Worm (Caenorhabditis elegans): ENCODE data around the gene F57B9.1.

Gene F57B9.1

DNA sequence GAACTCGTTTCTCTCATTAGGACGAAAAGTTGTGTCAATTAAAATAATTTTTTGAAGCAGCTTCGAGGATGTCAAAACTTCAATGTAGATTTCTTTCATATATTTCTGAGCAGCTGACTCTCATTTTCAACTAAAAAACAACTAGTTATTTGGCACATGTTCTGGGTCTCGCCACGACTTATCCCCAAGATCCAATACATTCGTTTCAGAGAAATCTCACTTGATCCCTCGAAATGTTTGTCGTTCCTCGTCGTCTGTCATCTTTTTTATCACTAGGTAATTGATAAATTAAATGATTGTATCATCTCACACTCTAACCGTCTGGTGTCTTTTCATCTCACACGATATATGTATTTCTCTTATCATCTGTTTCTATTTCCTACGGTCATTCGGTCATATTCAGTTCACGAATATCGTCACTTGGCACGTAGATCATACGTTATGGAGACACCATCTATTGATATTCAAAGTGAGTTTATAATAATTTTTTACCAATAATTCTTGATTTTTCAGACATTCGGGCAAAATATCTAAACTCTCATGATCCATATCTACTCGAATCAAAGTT, at the start of gene F57B9.1, which contains the start of gene rpn-6.1:
TSS of gene F57B9.1 (plus strand) at position 154 of the 568 bp plus-strand sequence.
TSS of gene rpn-6.1 (minus strand) at position 65 of the 568 bp plus-strand sequence.
- TF ChIP-seq elt-1 (tag; optimal IDR thresholded peaks at IDR 0.05) (no peak), nhr-129 (tag; optimal IDR thresholded peaks at IDR 0.05) (peak; percentile 36), nhr-6 (tag; optimal IDR thresholded peaks at IDR 0.05) (no peak), sma-9 (GFP tag; optimal IDR thresholded peaks at IDR 0.05) (peak; percentile 60), sma-9 (tag; optimal IDR thresholded peaks at IDR 0.05) (no peak), mab-5 (tag; optimal IDR thresholded peaks at IDR 0.05) (no peak), unc-62 (GFP tag; optimal IDR thresholded peaks at IDR 0.05) (no peak), crh-2 (tag; optimal IDR thresholded peaks at IDR 0.05) (peak; percentile 21), fos-1 (tag; optimal IDR thresholded peaks at IDR 0.05) (peak; percentile 82), C34F6.9 (tag; optimal IDR thresholded peaks at IDR 0.05) (peak; percentile 48), skn-1 (tag; optimal IDR thresholded peaks at IDR 0.05) (peak; percentile 12), lsy-2 (tag; optimal IDR thresholded peaks at IDR 0.05) (peak in 1 of 2 experiments; percentile 62), nhr-21 (tag; optimal IDR thresholded peaks at IDR 0.05) (no peak), R02D3.7 (tag; optimal IDR thresholded peaks at IDR 0.05) (no peak)

DNA sequence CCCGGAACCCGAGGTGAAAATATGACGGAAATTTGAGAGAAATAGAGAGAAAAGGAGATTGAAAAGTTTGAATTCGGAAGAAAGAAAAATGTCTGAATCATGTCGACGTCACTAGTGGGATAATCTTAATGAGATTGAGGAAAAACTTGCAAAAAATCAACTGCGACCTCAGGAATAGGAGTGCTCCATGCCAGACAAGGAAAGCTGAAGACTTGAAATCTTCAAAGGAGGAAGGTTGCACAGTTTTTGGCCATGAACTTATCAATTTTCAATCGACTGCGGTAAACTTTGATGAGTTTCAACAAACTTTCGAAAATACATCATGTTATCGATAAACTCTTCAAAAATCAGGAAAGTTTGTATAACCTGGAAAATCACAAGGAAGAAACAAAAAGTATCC, 49.5 kb upstream of the F57B9.1 start, which contains the start of gene pdf-1:
TSS of gene pdf-1 (minus strand) at position 101 of the 400 bp plus-strand sequence.
- TF ChIP-seq lsy-2 (tag; optimal IDR thresholded peaks at IDR 0.05) (no peak), lin-11 (tag; optimal IDR thresholded peaks at IDR 0.05) (no peak), zag-1 (tag; optimal IDR thresholded peaks at IDR 0.05) (no peak), gmeb-1 (tag; optimal IDR thresholded peaks at IDR 0.05) (no peak), elt-1 (tag; optimal IDR thresholded peaks at IDR 0.05) (no peak)

ce11 chrIII:6914840-6915239, 47.0 kb upstream of the F57B9.1 start:
- no peak for TF ChIP-seq ceh-16 (tag; optimal IDR thresholded peaks at IDR 0.05)
- TF ChIP-seq nhr-10 (tag; optimal IDR thresholded peaks at IDR 0.05) = no peak
- no peak for TF ChIP-seq nhr-21 (tag; optimal IDR thresholded peaks at IDR 0.05)
- TF ChIP-seq lsy-2 (tag; optimal IDR thresholded peaks at IDR 0.05) = peak in 1 of 2 experiments; percentile 2

DNA sequence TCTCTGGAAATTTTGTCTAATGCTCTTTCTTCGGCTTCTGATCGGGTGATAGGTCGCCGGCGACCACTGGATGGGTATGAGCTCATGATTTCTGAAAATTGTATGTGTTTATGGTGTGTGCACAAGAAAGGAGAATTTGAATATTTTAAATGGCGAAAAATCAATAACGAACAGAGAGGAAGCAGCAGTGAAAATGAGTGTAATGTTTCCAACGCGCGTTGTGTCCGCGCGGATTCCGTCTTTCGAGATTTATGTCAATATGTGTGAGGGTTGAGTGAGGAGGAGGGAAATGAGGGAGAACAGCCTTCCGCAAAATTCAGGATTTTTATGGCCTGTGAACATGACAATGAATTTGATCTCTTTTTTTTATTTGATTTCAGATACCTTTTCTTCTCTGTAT, 33.2 kb upstream of the F57B9.1 start, which contains the start of gene flap-1:
TSS of gene flap-1 (minus strand) at position 101 of the 400 bp plus-strand sequence.
- TF ChIP-seq nhr-10 (tag; optimal IDR thresholded peaks at IDR 0.05) = no peak
- TF ChIP-seq peb-1 (tag; optimal IDR thresholded peaks at IDR 0.05) = no peak
- no peak for TF ChIP-seq unc-55 (GFP tag; optimal IDR thresholded peaks at IDR 0.05)
- TF ChIP-seq sma-3 (GFP tag; optimal IDR thresholded peaks at IDR 0.05) = no peak
- no peak for TF ChIP-seq ztf-4 (tag; optimal IDR thresholded peaks at IDR 0.05)
- TF ChIP-seq snpc-4 (tag; optimal IDR thresholded peaks at IDR 0.05) = no peak
- TF ChIP-seq gmeb-1 (tag; optimal IDR thresholded peaks at IDR 0.05) = no peak
- TF ChIP-seq dmd-4 (tag; optimal IDR thresholded peaks at IDR 0.05) = no peak
- no peak for TF ChIP-seq C34F6.9 (tag; optimal IDR thresholded peaks at IDR 0.05)
- TF ChIP-seq lsy-2 (tag; optimal IDR thresholded peaks at IDR 0.05) = no peak
- TF ChIP-seq nhr-237 (tag; optimal IDR thresholded peaks at IDR 0.05) = no peak
- no peak for TF ChIP-seq elt-3 (tag; optimal IDR thresholded peaks at IDR 0.05)
- TF ChIP-seq ama-1 (optimal IDR thresholded peaks at IDR 0.05) = no peak
- no peak for TF ChIP-seq egl-27 (tag; optimal IDR thresholded peaks at IDR 0.05)

DNA sequence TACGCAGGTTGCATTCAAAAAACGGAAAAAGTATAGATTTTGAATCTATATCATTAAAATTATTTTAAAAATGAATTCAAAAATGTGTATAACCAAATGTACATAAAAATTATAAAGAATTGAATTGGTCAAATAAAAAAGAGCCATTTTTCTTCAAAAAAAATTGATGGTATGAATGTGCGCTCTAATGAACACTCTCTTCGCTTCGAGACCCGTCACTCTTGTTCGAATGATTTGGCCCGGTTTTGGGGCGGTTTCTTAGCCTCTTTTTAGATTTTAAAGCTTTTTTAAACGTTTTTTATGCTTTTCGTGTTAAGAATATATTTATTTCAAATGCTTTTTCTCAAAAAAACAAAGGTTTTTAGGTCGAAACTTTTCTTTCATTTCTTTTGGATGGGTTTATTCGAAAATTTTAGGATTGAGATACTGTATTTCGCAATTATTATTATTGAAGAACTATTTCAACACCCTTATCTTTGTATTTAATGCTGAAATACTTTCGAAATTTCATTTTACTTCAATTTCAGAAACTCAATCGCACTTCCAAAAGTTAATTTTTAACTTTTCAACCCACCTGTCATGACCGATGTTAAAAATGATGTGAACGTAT, 32.2 kb upstream of the F57B9.1 start, which contains the start of gene inf-1:
TSS of gene inf-1 (plus strand) at position 577 of the 610 bp plus-strand sequence.
- no peak for TF ChIP-seq aly-2 (tag; optimal IDR thresholded peaks at IDR 0.05)
- TF ChIP-seq ama-1 (optimal IDR thresholded peaks at IDR 0.05) = no peak
- no peak for TF ChIP-seq ztf-4 (tag; optimal IDR thresholded peaks at IDR 0.05)
- TF ChIP-seq nhr-237 (tag; optimal IDR thresholded peaks at IDR 0.05) = no peak
- TF ChIP-seq nhr-12 (tag; optimal IDR thresholded peaks at IDR 0.05) = no peak
- no peak for TF ChIP-seq unc-39 (tag; optimal IDR thresholded peaks at IDR 0.05)
- TF ChIP-seq unc-55 (GFP tag; optimal IDR thresholded peaks at IDR 0.05) = peak; percentile 70
- TF ChIP-seq snpc-4 (tag; optimal IDR thresholded peaks at IDR 0.05) = no peak
- no peak for TF ChIP-seq ZK546.5 (tag; optimal IDR thresholded peaks at IDR 0.05)
- TF ChIP-seq nhr-21 (tag; optimal IDR thresholded peaks at IDR 0.05) = peak; percentile 0
- no peak for TF ChIP-seq peb-1 (tag; optimal IDR thresholded peaks at IDR 0.05)
- TF ChIP-seq unc-62 (GFP tag; optimal IDR thresholded peaks at IDR 0.05) = no peak
- no peak for TF ChIP-seq R02D3.7 (tag; optimal IDR thresholded peaks at IDR 0.05)
- no peak for TF ChIP-seq lin-39 (tag; optimal IDR thresholded peaks at IDR 0.05)
- peak; percentile 13 for TF ChIP-seq crh-2 (tag; optimal IDR thresholded peaks at IDR 0.05)
- peak; percentile 72 for TF ChIP-seq C34F6.9 (tag; optimal IDR thresholded peaks at IDR 0.05)
- no peak for TF ChIP-seq nhr-10 (tag; optimal IDR thresholded peaks at IDR 0.05)
- TF ChIP-seq mab-5 (tag; optimal IDR thresholded peaks at IDR 0.05) = no peak
- no peak for TF ChIP-seq elt-3 (tag; optimal IDR thresholded peaks at IDR 0.05)
- no peak for TF ChIP-seq nhr-11 (tag; optimal IDR thresholded peaks at IDR 0.05)
- TF ChIP-seq nhr-23 (tag; optimal IDR thresholded peaks at IDR 0.05) = no peak
- TF ChIP-seq lin-11 (tag; optimal IDR thresholded peaks at IDR 0.05) = no peak
- no peak for TF ChIP-seq zag-1 (tag; optimal IDR thresholded peaks at IDR 0.05)
- no peak for TF ChIP-seq sma-3 (GFP tag; optimal IDR thresholded peaks at IDR 0.05)
- no peak for TF ChIP-seq skn-1 (tag; optimal IDR thresholded peaks at IDR 0.05)
- no peak for TF ChIP-seq F13H6.1 (tag; optimal IDR thresholded peaks at IDR 0.05)
- no peak for TF ChIP-seq dmd-4 (tag; optimal IDR thresholded peaks at IDR 0.05)
- TF ChIP-seq ztf-11 (tag; optimal IDR thresholded peaks at IDR 0.05) = no peak
- TF ChIP-seq gmeb-1 (tag; optimal IDR thresholded peaks at IDR 0.05) = no peak
- TF ChIP-seq ceh-82 (tag; optimal IDR thresholded peaks at IDR 0.05) = no peak
- peak; percentile 52 for TF ChIP-seq nhr-129 (tag; optimal IDR thresholded peaks at IDR 0.05)
- TF ChIP-seq Y55F3AM.14 (GFP tag; optimal IDR thresholded peaks at IDR 0.05) = no peak
- no peak for TF ChIP-seq sma-9 (GFP tag; optimal IDR thresholded peaks at IDR 0.05)
- no peak for TF ChIP-seq sma-9 (tag; optimal IDR thresholded peaks at IDR 0.05)
